Worm (Caenorhabditis elegans) whole organism, L4 larva: Measurements from ENCODE around the gene D1086.19.

Experiments
- ceh-28 ChIP-seq: fragments of 150-350 bp; optimal IDR thresholded peaks from 2 replicates; lab custom pipeline; 2014; ENCODE audit warnings: missing biosample characterization, missing genetic modification reagents, missing genetic modification characterization
- hmg-1.1 ChIP-seq: fragments of 200-800 bp; sonication (Bioruptor generic); IDR thresholded peaks from 2 replicates; pipeline ENCODE4 v1.3.6; 2022; ENCODE audit warnings: missing genetic modification reagents, missing genetic modification characterization, missing compliant biosample characterization
- lin-38 ChIP-seq: fragments of 200-800 bp; sonication (Bioruptor generic); IDR thresholded peaks from 2 replicates; pipeline ENCODE4 v1.3.6; 2022; ENCODE audit warnings: missing genetic modification reagents, missing genetic modification characterization, missing compliant biosample characterization
- lin-39 ChIP-seq: fragments of 150-350 bp; optimal IDR thresholded peaks from 2 replicates; lab custom pipeline; 2014; ENCODE audit warnings: missing biosample characterization, missing genetic modification reagents, missing genetic modification characterization
- nhr-28 ChIP-seq: fragments of 150-350 bp; optimal IDR thresholded peaks from 2 replicates; lab custom pipeline; 2014; ENCODE audit warnings: missing biosample characterization, missing genetic modification characterization
- pha-4 ChIP-seq, 2 experiments: fragments of 150-350 bp in 1 of 2; fragments of 200-800 bp in 1 of 2; sonication (Bioruptor generic) in 1 of 2; IDR thresholded peaks in 1 of 2; optimal IDR thresholded peaks in 1 of 2; 2 replicates each; pipeline versions ENCODE4 v1.3.6 to Lab custom; 2014 to 2022; ENCODE audit warnings: missing genetic modification characterization in 2 of 2, missing genetic modification reagents in 2 of 2, missing biosample characterization in 1 of 2, missing compliant biosample characterization in 1 of 2
- spr-1 ChIP-seq: sonication (generic microtip); optimal IDR thresholded peaks from 2 replicates; lab custom pipeline; 2016; ENCODE audit warnings: mild to moderate bottlenecking, missing genetic modification characterization, missing compliant biosample characterization
- unc-62 ChIP-seq, 3 experiments: fragments of 150-350 bp in 1 of 3; sonication (generic microtip); optimal IDR thresholded peaks in 2 of 3; peaks in 1 of 3; 1 replicate in 1 of 3; 2 replicates in 2 of 3; lab custom pipeline; 2014 to 2017; ENCODE audit warnings: missing biosample characterization in 3 of 3, missing genetic modification characterization in 3 of 3, missing genetic modification reagents in 3 of 3, missing genotype in 1 of 3
- vab-7 ChIP-seq: fragments of 200-800 bp; sonication (Bioruptor generic); IDR thresholded peaks from 2 replicates; pipeline ENCODE4 v1.3.6; 2022; ENCODE audit warnings: missing genetic modification reagents, missing genetic modification characterization, missing compliant biosample characterization

DNA sequence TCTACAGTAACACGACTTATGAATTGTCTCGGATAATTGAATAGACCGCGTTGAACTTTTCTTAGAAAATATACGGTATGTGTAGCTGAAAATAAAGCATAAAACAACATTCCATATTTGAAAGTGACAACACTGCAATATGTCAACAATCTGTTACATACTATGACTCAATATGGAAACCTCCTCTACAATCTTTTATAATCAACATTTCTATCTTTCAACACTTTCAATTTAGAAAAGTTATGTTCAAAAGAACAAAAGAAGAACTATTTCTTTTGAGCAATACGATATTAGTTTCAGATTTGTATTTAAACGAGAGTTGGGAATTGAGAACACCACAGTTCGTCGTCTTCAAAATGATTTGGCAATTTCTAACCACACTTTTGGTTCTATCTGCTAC lies 5.7 kb upstream of the D1086.19 start, which contains the start of gene D1086.10:
- no peak for TF ChIP-seq unc-62 (GFP tag; optimal IDR thresholded peaks at IDR 0.05 in 1 of 2; lab: Kevin White, UChicago)
- TF ChIP-seq unc-62 (tag; optimal IDR thresholded peaks at IDR 0.05; lab: Kevin White, UChicago): no peak
- no peak for TF ChIP-seq spr-1 (tag; lab: Kevin White, UChicago)
- TF ChIP-seq lin-39 (tag; lab: Kevin White, UChicago): no peak
- no peak for TF ChIP-seq lin-38 (GFP tag; lab: Robert Waterston, UW)
- TF ChIP-seq ceh-28 (tag; lab: Kevin White, UChicago): no peak
- no peak for TF ChIP-seq pha-4 (GFP tag; IDR thresholded peaks at IDR 0.05; lab: Robert Waterston, UW)
- no peak for TF ChIP-seq pha-4 (tag; optimal IDR thresholded peaks at IDR 0.05; lab: Kevin White, UChicago)
- TF ChIP-seq hmg-1.1 (GFP tag; lab: Robert Waterston, UW): no peak
- no peak for TF ChIP-seq vab-7 (GFP tag; lab: Robert Waterston, UW)
- TF ChIP-seq nhr-28 (tag; lab: Kevin White, UChicago): no peak
